Worm (Caenorhabditis elegans): ENCODE data around the gene R186.3.

Gene R186.3

ce11 chrV:12924128-12924527, 42.9 kb downstream of the R186.3 start, which contains the start of gene pqn-67:
TSS of gene pqn-67 (plus strand) at chrV:12924428.
- TF ChIP-seq hsf-1 (GFP tag; IDR thresholded peaks at IDR 0.05) (no peak), nhr-80 (tag; optimal IDR thresholded peaks at IDR 0.05) (no peak), lsl-1 (GFP tag; optimal IDR thresholded peaks at IDR 0.05) (no peak), mcd-1 (GFP tag; IDR thresholded peaks at IDR 0.05) (no peak), ets-4 (GFP tag; optimal IDR thresholded peaks at IDR 0.05) (no peak), lin-35 (GFP tag; optimal IDR thresholded peaks at IDR 0.05) (no peak), pbrm-1 (GFP tag; IDR thresholded peaks at IDR 0.05) (no peak)

- TF ChIP-seq hsf-1 (GFP tag; IDR thresholded peaks at IDR 0.05) (no peak), nhr-179 (tag; optimal IDR thresholded peaks at IDR 0.05) (no peak), ztf-25 (GFP tag; IDR thresholded peaks at IDR 0.05) (no peak), madf-10 (tag; optimal IDR thresholded peaks at IDR 0.05) (no peak), akir-1 (GFP tag; optimal IDR thresholded peaks at IDR 0.05) (no peak), nfyb-1 (GFP tag; IDR thresholded peaks at IDR 0.05) (no peak), him-1 (tag; optimal IDR thresholded peaks at IDR 0.05) (no peak), Y95B8A.8 (GFP tag; IDR thresholded peaks at IDR 0.05) (no peak), pbrm-1 (GFP tag; IDR thresholded peaks at IDR 0.05) (no peak), unc-130 (GFP tag; optimal IDR thresholded peaks at IDR 0.05) (no peak), cebp-2 (GFP tag; IDR thresholded peaks at IDR 0.05) (no peak), snpc-3.4 (tag; optimal IDR thresholded peaks at IDR 0.05) (no peak), Y67H2A.10 (GFP tag; conservative IDR thresholded peaks at IDR 0.05) (no peak), T26A5.8 (tag; optimal IDR thresholded peaks at IDR 0.05) (no peak)
Measured at ce11 chrV:12922308-12922707, 44.7 kb downstream of the R186.3 start, which contains the start of gene dhrs-4. TSS of gene dhrs-4 (plus strand) at chrV:12922608.

- TF ChIP-seq xnd-1 (tag; optimal IDR thresholded peaks at IDR 0.05): no peak
- no peak for TF ChIP-seq cebp-2 (GFP tag; IDR thresholded peaks at IDR 0.05)
- peak; percentile 52; the same call in 1 of the 2 replicates for TF ChIP-seq cebp-1 (GFP tag; IDR thresholded peaks at IDR 0.05)
- TF ChIP-seq cebp-1 (tag; optimal IDR thresholded peaks at IDR 0.05): peak; percentile 63
- TF ChIP-seq nhr-80 (tag; optimal IDR thresholded peaks at IDR 0.05): peak; percentile 80
- TF ChIP-seq madf-10 (tag; optimal IDR thresholded peaks at IDR 0.05): no peak
- no peak for TF ChIP-seq B0336.3 (GFP tag; IDR thresholded peaks at IDR 0.05)
- no peak for TF ChIP-seq madf-3 (GFP tag; IDR thresholded peaks at IDR 0.05)
Measured at ce11 chrV:12921680-12922079, 45.3 kb downstream of the R186.3 start.

DNA sequence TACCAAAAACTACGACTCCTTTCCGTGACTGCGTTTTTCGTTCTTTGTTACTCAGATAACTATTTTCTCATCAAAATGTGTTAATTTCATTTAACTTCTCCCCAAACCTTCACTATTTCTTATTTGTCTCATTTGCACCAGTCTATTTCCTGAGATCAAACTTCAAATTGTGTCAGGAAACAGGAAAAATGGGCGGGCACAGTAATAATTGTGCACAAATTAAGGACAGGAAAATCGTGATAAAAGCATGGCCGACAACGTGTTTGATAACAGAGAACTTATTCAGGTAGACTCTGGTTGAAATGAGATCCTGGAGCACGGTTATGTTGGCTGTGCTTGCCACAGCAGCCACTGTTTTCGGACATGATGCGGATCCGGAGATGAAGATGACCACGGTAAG, 47.3 kb downstream of the R186.3 start, which contains the start of gene lipl-1:
Gene lipl-1 (plus strand): TSS at position 282 of the 400 bp plus-strand sequence.
- no peak for TF ChIP-seq K11D2.4 (GFP tag; IDR thresholded peaks at IDR 0.05)
- peak; percentile 35 for TF ChIP-seq nhr-80 (tag; optimal IDR thresholded peaks at IDR 0.05)
- no peak for TF ChIP-seq egl-18 (GFP tag; IDR thresholded peaks at IDR 0.05)

Measured in whole organism, young adult.